Worm (Caenorhabditis elegans) whole organism, L4 larva: ENCODE measurements around the gene rmd-1.

Experiments
- D1046.2 ChIP-seq: fragments of 200-800 bp; sonication (Bioruptor generic); IDR thresholded peaks from 2 replicates; pipeline ENCODE4 v1.3.6; 2022; ENCODE audit warnings: missing genetic modification characterization, missing compliant biosample characterization
- F44E2.7 ChIP-seq: fragments of 200-800 bp; sonication (Bioruptor generic); IDR thresholded peaks from 2 replicates; pipeline ENCODE4 v2.1.2; 2022; ENCODE audit warnings: missing genetic modification characterization, missing compliant biosample characterization
- R02D3.7 ChIP-seq: fragments of 150-350 bp; sonication (generic microtip); optimal IDR thresholded peaks from 3 replicates; lab custom pipeline; 2014; ENCODE audit warnings: missing biosample characterization, missing genetic modification characterization
- Y75B8A.6 ChIP-seq: fragments of 200-800 bp; sonication (Bioruptor generic); IDR thresholded peaks from 2 replicates; pipeline ENCODE4 v1.3.6; 2022; ENCODE audit warnings: missing genetic modification reagents, missing genetic modification characterization, missing compliant biosample characterization
- ZK337.2 ChIP-seq: fragments of 200-800 bp; sonication (Bioruptor generic); IDR thresholded peaks from 2 replicates; pipeline ENCODE4 v1.3.6; 2022; ENCODE audit warnings: missing genetic modification reagents, missing genetic modification characterization, missing compliant biosample characterization
- ZK546.5 ChIP-seq, 2 experiments: sonication (generic microtip); optimal IDR thresholded peaks; 2 replicates each; lab custom pipeline; 2017; ENCODE audit warnings: missing biosample characterization in 2 of 2, missing genetic modification characterization in 2 of 2
- aha-1 ChIP-seq: fragments of 150-350 bp; peaks from one replicate; lab custom pipeline; 2014; ENCODE audit warnings: missing biosample characterization, missing genetic modification characterization
- attf-4 ChIP-seq: sonication (generic microtip); optimal IDR thresholded peaks from 3 replicates; lab custom pipeline; 2017; ENCODE audit warnings: missing biosample characterization, missing genetic modification characterization
- ceh-20 ChIP-seq: fragments of 200-800 bp; sonication (Bioruptor generic); IDR thresholded peaks from 2 replicates; pipeline ENCODE4 v1.3.6; 2022; ENCODE audit warnings: missing genetic modification reagents, missing genetic modification characterization, missing compliant biosample characterization
- ceh-62 ChIP-seq: sonication (generic microtip); optimal IDR thresholded peaks from 2 replicates; lab custom pipeline; 2017; ENCODE audit warnings: missing biosample characterization, missing genetic modification characterization
- cey-2 ChIP-seq: sonication (generic microtip); optimal IDR thresholded peaks from 3 replicates; lab custom pipeline; 2017; ENCODE audit warnings: missing genetic modification characterization, mild to moderate bottlenecking, missing compliant biosample characterization, antibody characterized with exemption, borderline replicate concordance; ENCODE audit not compliant: insufficient read depth
- ctbp-1 ChIP-seq: fragments of 200-800 bp; sonication (Bioruptor generic); IDR thresholded peaks from 2 replicates; pipeline ENCODE4 v1.3.6; 2022; ENCODE audit warnings: missing genetic modification reagents, missing genetic modification characterization, missing compliant biosample characterization
- daf-12 ChIP-seq: fragments of 150-350 bp; optimal IDR thresholded peaks from 2 replicates; lab custom pipeline; 2014; ENCODE audit warnings: missing biosample characterization, missing genetic modification reagents, missing genetic modification characterization
- daf-16 ChIP-seq, 3 experiments: sonication (generic microtip); optimal IDR thresholded peaks; 2 replicates each; lab custom pipeline; 2016 to 2017; ENCODE audit warnings: missing genetic modification characterization in 3 of 3, missing genetic modification reagents in 3 of 3, mild to moderate bottlenecking in 2 of 3, missing compliant biosample characterization in 2 of 3, missing biosample characterization in 1 of 3, moderate library complexity in 1 of 3
- daf-19 ChIP-seq: fragments of 200-800 bp; sonication (Bioruptor generic); conservative IDR thresholded peaks from 2 replicates; pipeline ENCODE4 v1.3.6; 2022; ENCODE audit warnings: missing genetic modification characterization, missing compliant biosample characterization
- daf-8 ChIP-seq: fragments of 200-800 bp; sonication (Bioruptor generic); IDR thresholded peaks from 2 replicates; pipeline ENCODE4 v1.3.6; 2022; ENCODE audit warnings: missing genetic modification characterization, missing compliant biosample characterization
- dmd-8 ChIP-seq: fragments of 200-800 bp; sonication (Bioruptor generic); IDR thresholded peaks from 2 replicates; pipeline ENCODE4 v1.3.6; 2022; ENCODE audit warnings: missing genetic modification characterization, missing compliant biosample characterization
- dmd-9 ChIP-seq: fragments of 200-800 bp; sonication (Bioruptor generic); IDR thresholded peaks from 2 replicates; pipeline ENCODE4 v1.3.6; 2022; ENCODE audit warnings: missing genetic modification reagents, missing genetic modification characterization, missing compliant biosample characterization
- egl-27 ChIP-seq: sonication (generic microtip); optimal IDR thresholded peaks from 3 replicates; lab custom pipeline; 2017; ENCODE audit warnings: missing biosample characterization, missing genetic modification reagents, missing genetic modification characterization
- egl-43 ChIP-seq: fragments of 200-800 bp; sonication (Bioruptor generic); IDR thresholded peaks from 2 replicates; pipeline ENCODE4 v1.3.6; 2022; ENCODE audit warnings: missing genetic modification reagents, missing genetic modification characterization, missing compliant biosample characterization
- gei-8 ChIP-seq: fragments of 200-800 bp; sonication (Bioruptor generic); optimal IDR thresholded peaks from 2 replicates; lab custom pipeline; 2018; ENCODE audit warnings: mild to moderate bottlenecking, missing genetic modification characterization, missing compliant biosample characterization
- lim-7 ChIP-seq: fragments of 200-800 bp; sonication (Bioruptor generic); IDR thresholded peaks from 2 replicates; pipeline ENCODE4 v1.3.6; 2022; ENCODE audit warnings: missing genetic modification characterization, missing compliant biosample characterization
- lin-1 ChIP-seq: fragments of 200-800 bp; sonication (Bioruptor generic); IDR thresholded peaks from 2 replicates; pipeline ENCODE4 v1.3.6; 2022; ENCODE audit warnings: missing genetic modification reagents, missing genetic modification characterization, missing compliant biosample characterization
- lin-15B ChIP-seq: fragments of 150-350 bp; sonication (generic microtip); optimal IDR thresholded peaks from 3 replicates; lab custom pipeline; 2014; ENCODE audit warnings: missing biosample characterization, missing genetic modification characterization
- lin-29 ChIP-seq: fragments of 200-800 bp; sonication (Bioruptor generic); IDR thresholded peaks from 2 replicates; pipeline ENCODE4 v1.3.6; 2022; ENCODE audit warnings: missing genetic modification reagents, missing genetic modification characterization, missing compliant biosample characterization
- lir-3 ChIP-seq: sonication (generic microtip); optimal IDR thresholded peaks from 2 replicates; lab custom pipeline; 2016; ENCODE audit warnings: mild to moderate bottlenecking, missing genetic modification characterization, missing compliant biosample characterization
- madf-5 ChIP-seq, 2 experiments: fragments of 200-800 bp; sonication (Bioruptor generic); IDR thresholded peaks; 2 replicates each; pipeline ENCODE4 v1.3.6; 2022; ENCODE audit warnings: missing compliant biosample characterization in 2 of 2, missing genetic modification characterization in 2 of 2
- mxl-3 ChIP-seq: fragments of 200-800 bp; sonication (Bioruptor generic); optimal IDR thresholded peaks from 2 replicates; lab custom pipeline; 2018; ENCODE audit warnings: mild to moderate bottlenecking, missing genetic modification characterization, missing compliant biosample characterization
- nhr-10 ChIP-seq: fragments of 150-350 bp; optimal IDR thresholded peaks from 2 replicates; lab custom pipeline; 2014; ENCODE audit warnings: missing biosample characterization, missing genetic modification characterization
- nhr-11 ChIP-seq: fragments of 150-350 bp; optimal IDR thresholded peaks from 2 replicates; lab custom pipeline; 2014; ENCODE audit warnings: missing biosample characterization, missing genetic modification characterization
- nhr-25 ChIP-seq: sonication (generic microtip); optimal IDR thresholded peaks from 2 replicates; lab custom pipeline; 2017; ENCODE audit warnings: missing genetic modification characterization, mild to moderate bottlenecking, missing compliant biosample characterization, antibody characterized with exemption, moderate library complexity, borderline replicate concordance; ENCODE audit not compliant: insufficient read depth
- nhr-42 ChIP-seq: fragments of 200-800 bp; sonication (Bioruptor generic); IDR thresholded peaks from 2 replicates; pipeline ENCODE4 v1.3.6; 2022; ENCODE audit warnings: missing genetic modification characterization, missing compliant biosample characterization
- nhr-76 ChIP-seq: fragments of 150-350 bp; optimal IDR thresholded peaks from 2 replicates; lab custom pipeline; 2014; ENCODE audit warnings: missing biosample characterization, missing genetic modification characterization
- nhr-77 ChIP-seq: fragments of 150-350 bp; optimal IDR thresholded peaks from 2 replicates; lab custom pipeline; 2014; ENCODE audit warnings: missing biosample characterization, missing genetic modification characterization
- pqm-1 ChIP-seq: sonication (generic microtip); optimal IDR thresholded peaks from 2 replicates; lab custom pipeline; 2017; ENCODE audit warnings: missing biosample characterization, missing genetic modification characterization
- rbr-2 ChIP-seq: sonication (generic microtip); optimal IDR thresholded peaks from 2 replicates; lab custom pipeline; 2016; ENCODE audit warnings: missing genotype, missing genetic modification characterization, missing compliant biosample characterization
- saeg-2 ChIP-seq: fragments of 200-800 bp; sonication (Bioruptor generic); IDR thresholded peaks from 2 replicates; pipeline ENCODE4 v1.3.6; 2022; ENCODE audit warnings: missing genetic modification reagents, missing genetic modification characterization, missing compliant biosample characterization
- set-16 ChIP-seq: fragments of 200-800 bp; sonication (Bioruptor generic); IDR thresholded peaks from 2 replicates; pipeline ENCODE4 v1.3.6; 2022; ENCODE audit warnings: missing genetic modification reagents, missing genetic modification characterization, missing compliant biosample characterization
- tag-97 ChIP-seq: fragments of 200-800 bp; sonication (Bioruptor generic); IDR thresholded peaks from 2 replicates; pipeline ENCODE4 v1.3.6; 2022; ENCODE audit warnings: missing genetic modification characterization, missing compliant biosample characterization
- tra-1 ChIP-seq: fragments of 200-800 bp; sonication (Bioruptor generic); IDR thresholded peaks from 2 replicates; pipeline ENCODE4 v1.3.6; 2022; ENCODE audit warnings: missing genetic modification reagents, missing genetic modification characterization, missing compliant biosample characterization
- unc-62 ChIP-seq, 3 experiments: fragments of 150-350 bp in 1 of 3; sonication (generic microtip); optimal IDR thresholded peaks in 2 of 3; peaks in 1 of 3; 1 replicate in 1 of 3; 2 replicates in 2 of 3; lab custom pipeline; 2014 to 2017; ENCODE audit warnings: missing biosample characterization in 3 of 3, missing genetic modification characterization in 3 of 3, missing genetic modification reagents in 3 of 3, missing genotype in 1 of 3
- zag-1 ChIP-seq: fragments of 150-350 bp; optimal IDR thresholded peaks from 2 replicates; lab custom pipeline; 2014; ENCODE audit warnings: missing biosample characterization, missing genetic modification characterization
- zfp-3 ChIP-seq: fragments of 200-800 bp; sonication (Bioruptor generic); conservative IDR thresholded peaks from 2 replicates; pipeline ENCODE4 v1.3.6; 2022; ENCODE audit warnings: missing genetic modification reagents, missing genetic modification characterization, missing compliant biosample characterization

rmd-1 gene

DNA sequence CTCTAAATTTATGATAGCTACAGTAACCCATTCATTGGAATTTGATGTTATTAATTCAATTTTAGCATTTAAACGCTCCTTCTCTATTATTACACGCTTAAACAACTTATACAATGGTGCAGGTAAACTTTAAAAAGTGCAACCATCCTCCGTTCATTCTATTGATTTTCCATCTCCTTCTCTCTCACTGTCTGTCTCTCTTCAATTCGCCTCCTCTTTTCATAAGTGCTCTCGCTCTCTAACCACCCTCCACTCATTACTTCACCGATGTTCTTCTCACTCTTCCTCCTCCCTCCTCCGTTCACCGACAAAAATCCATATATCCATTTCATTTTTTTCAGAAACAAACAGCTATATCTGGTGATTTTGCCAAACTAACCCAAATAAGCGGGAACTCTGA, 7.3 kb downstream of the rmd-1 start, which contains the start of gene cbp-1 (continued):
- TF ChIP-seq daf-8 = no peak
- TF ChIP-seq ceh-62 (tag; lab: Kevin White, UChicago) = no peak
- no peak for TF ChIP-seq egl-43 (GFP tag; lab: Robert Waterston, UW)
- TF ChIP-seq cey-2 (tag; lab: Kevin White, UChicago) = no peak
- peak; percentile 97 for TF ChIP-seq aha-1 (tag; lab: Kevin White, UChicago)
- no peak for TF ChIP-seq dmd-8
- TF ChIP-seq pqm-1 (tag; lab: Kevin White, UChicago) = no peak
- TF ChIP-seq nhr-11 (tag; lab: Kevin White, UChicago) = no peak
- no peak for TF ChIP-seq nhr-42 (GFP tag; lab: Robert Waterston, UW)
- no peak for TF ChIP-seq egl-27
- TF ChIP-seq tag-97 (GFP tag; lab: Robert Waterston, UW) = no peak
- TF ChIP-seq lir-3 = no peak
- TF ChIP-seq attf-4 (tag; lab: Kevin White, UChicago) = no peak
- TF ChIP-seq lin-15B = no peak
- TF ChIP-seq daf-12 (tag; lab: Kevin White, UChicago) = no peak
- TF ChIP-seq nhr-77 (tag; lab: Kevin White, UChicago) = no peak
- no peak for TF ChIP-seq ZK337.2
- TF ChIP-seq unc-62 (GFP tag; optimal IDR thresholded peaks at IDR 0.05 in 1 of 2; lab: Kevin White, UChicago) = no peak
- TF ChIP-seq unc-62 (tag; optimal IDR thresholded peaks at IDR 0.05; lab: Kevin White, UChicago) = no peak
- TF ChIP-seq madf-5 (GFP tag; IDR thresholded peaks at IDR 0.05; lab: Robert Waterston, UW) = no peak
- TF ChIP-seq rbr-2 (tag; lab: Kevin White, UChicago) = no peak
- no peak for TF ChIP-seq ctbp-1

DNA sequence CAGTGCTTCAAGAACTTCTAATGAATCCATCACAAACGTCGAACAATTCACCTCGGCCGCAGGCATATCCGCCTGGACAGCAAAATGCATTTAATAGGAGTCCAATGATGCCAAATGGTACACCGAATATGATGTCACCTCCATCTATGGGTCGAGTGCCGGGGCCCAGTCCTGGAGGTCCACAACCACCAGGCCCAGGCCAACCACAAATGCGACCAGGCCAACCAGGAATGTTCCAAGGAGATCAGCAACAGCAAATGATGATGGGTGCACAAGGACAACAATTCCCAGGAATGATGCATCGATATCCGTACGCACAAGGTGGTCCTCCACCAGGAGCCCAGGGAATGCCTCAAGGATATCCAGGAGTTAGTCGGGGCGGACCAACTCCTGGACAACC, 8.2 kb downstream of the rmd-1 start:
- TF ChIP-seq nhr-25 (tag; lab: Kevin White, UChicago) = no peak
- TF ChIP-seq unc-62 (GFP tag; optimal IDR thresholded peaks at IDR 0.05 in 1 of 2; lab: Kevin White, UChicago) = peak in 1 of 2 experiments; percentile 57
- no peak for TF ChIP-seq unc-62 (tag; optimal IDR thresholded peaks at IDR 0.05; lab: Kevin White, UChicago)
- TF ChIP-seq aha-1 (tag; lab: Kevin White, UChicago) = peak; percentile 50
- TF ChIP-seq set-16 (GFP tag; lab: Robert Waterston, UW) = no peak; the same call in 1 of the 2 replicates
- no peak for TF ChIP-seq zag-1 (tag; lab: Kevin White, UChicago)
- no peak for TF ChIP-seq nhr-76 (tag; lab: Kevin White, UChicago)
- TF ChIP-seq R02D3.7 (tag; lab: Kevin White, UChicago) = no peak
- TF ChIP-seq egl-43 (GFP tag; lab: Robert Waterston, UW) = no peak
- no peak for TF ChIP-seq saeg-2 (GFP tag; lab: Robert Waterston, UW)
- no peak for TF ChIP-seq ZK546.5 (tag; optimal IDR thresholded peaks at IDR 0.05; lab: Kevin White, UChicago)
- no peak for TF ChIP-seq nhr-10 (tag; lab: Kevin White, UChicago)

DNA sequence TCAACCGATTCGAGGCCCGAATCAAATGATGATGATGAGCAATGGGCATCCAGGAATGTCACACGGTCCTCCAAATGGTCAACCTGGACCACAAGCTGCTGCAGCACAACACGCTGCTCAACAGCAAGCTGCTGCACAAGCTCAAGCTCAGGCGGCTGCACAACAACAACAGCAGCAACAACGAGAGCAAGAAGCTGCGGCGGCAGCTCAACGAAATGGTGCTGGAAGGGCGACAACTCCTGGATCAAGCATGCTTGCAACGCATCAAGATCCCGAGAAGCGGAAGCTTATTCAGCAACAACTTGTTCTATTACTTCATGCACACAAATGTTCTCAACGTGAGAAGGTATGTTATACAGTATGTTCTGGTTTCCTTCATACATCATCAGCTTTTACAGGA, 9.1 kb downstream of the rmd-1 start:
- TF ChIP-seq unc-62 (GFP tag; optimal IDR thresholded peaks at IDR 0.05 in 1 of 2; lab: Kevin White, UChicago) (peak in 1 of 2 experiments; percentile 17), unc-62 (tag; optimal IDR thresholded peaks at IDR 0.05; lab: Kevin White, UChicago) (no peak), lim-7 (GFP tag; lab: Robert Waterston, UW) (0 out of 2 replicates have a peak, but pooled peaks have one; percentile 14), dmd-9 (0 out of 2 replicates have a peak, but pooled peaks have one; percentile 55), mxl-3 (GFP tag; lab: Kevin White, UChicago) (no peak), set-16 (GFP tag; lab: Robert Waterston, UW) (peak; percentile 69)

ce11 chrIII:9770590-9770989, 11.7 kb downstream of the rmd-1 start:
- TF ChIP-seq ceh-20 (GFP tag; lab: Robert Waterston, UW) (no peak), unc-62 (GFP tag; optimal IDR thresholded peaks at IDR 0.05 in 1 of 2; lab: Kevin White, UChicago) (peak in 1 of 2 experiments; percentile 97), unc-62 (tag; optimal IDR thresholded peaks at IDR 0.05; lab: Kevin White, UChicago) (no peak)

- TF ChIP-seq gei-8 (GFP tag; lab: Kevin White, UChicago) (no peak), unc-62 (GFP tag; optimal IDR thresholded peaks at IDR 0.05 in 1 of 2; lab: Kevin White, UChicago) (peak in 1 of 2 experiments; percentile 25), unc-62 (tag; optimal IDR thresholded peaks at IDR 0.05; lab: Kevin White, UChicago) (no peak), F44E2.7 (GFP tag; lab: Robert Waterston, UW) (no peak), Y75B8A.6 (no peak), daf-16 (GFP tag; optimal IDR thresholded peaks at IDR 0.05; lab: Kevin White, UChicago) (no peak), daf-16 (tag; optimal IDR thresholded peaks at IDR 0.05; lab: Kevin White, UChicago) (no peak), lin-29 (GFP tag; lab: Robert Waterston, UW) (no peak), tra-1 (GFP tag; lab: Robert Waterston, UW) (no peak), lin-1 (no peak), daf-19 (GFP tag; lab: Robert Waterston, UW) (no peak), zfp-3 (no peak), D1046.2 (GFP tag; lab: Robert Waterston, UW) (0 out of 2 replicates have a peak, but pooled peaks have one; percentile 50)
Measured at ce11 chrIII:9772394-9772793, 13.5 kb downstream of the rmd-1 start.
